Worm (Caenorhabditis elegans) whole organism, mixed stage, embryonic: ENCODE measurements around the gene gss-1.

Experiments used
- lsy-2 ChIP-seq: fragments of 150-350 bp; optimal IDR thresholded peaks from 2 replicates; lab custom pipeline; 2014; ENCODE audit warnings: missing biosample characterization, missing genetic modification characterization
- nhr-12 ChIP-seq: fragments of 150-350 bp; optimal IDR thresholded peaks from 2 replicates; lab custom pipeline; 2014; ENCODE audit warnings: missing biosample characterization, missing genetic modification characterization
- nhr-237 ChIP-seq: fragments of 150-350 bp; optimal IDR thresholded peaks from 2 replicates; lab custom pipeline; 2014; ENCODE audit warnings: missing biosample characterization, missing genetic modification characterization
- sem-2 ChIP-seq: fragments of 200-800 bp; sonication (Bioruptor generic); optimal IDR thresholded peaks from 2 replicates; lab custom pipeline; 2018; ENCODE audit warnings: mild to moderate bottlenecking, missing genetic modification characterization, missing compliant biosample characterization
- snpc-4 ChIP-seq: fragments of 150-350 bp; optimal IDR thresholded peaks from 2 replicates; lab custom pipeline; 2014; ENCODE audit warnings: missing biosample characterization, missing genetic modification characterization
- unc-39 ChIP-seq: fragments of 150-350 bp; optimal IDR thresholded peaks from 2 replicates; lab custom pipeline; 2014; ENCODE audit warnings: missing biosample characterization, missing genetic modification characterization
- unc-62 ChIP-seq: fragments of 150-350 bp; optimal IDR thresholded peaks from 2 replicates; lab custom pipeline; 2014; ENCODE audit warnings: missing biosample characterization, missing genetic modification reagents, missing genetic modification characterization

DNA sequence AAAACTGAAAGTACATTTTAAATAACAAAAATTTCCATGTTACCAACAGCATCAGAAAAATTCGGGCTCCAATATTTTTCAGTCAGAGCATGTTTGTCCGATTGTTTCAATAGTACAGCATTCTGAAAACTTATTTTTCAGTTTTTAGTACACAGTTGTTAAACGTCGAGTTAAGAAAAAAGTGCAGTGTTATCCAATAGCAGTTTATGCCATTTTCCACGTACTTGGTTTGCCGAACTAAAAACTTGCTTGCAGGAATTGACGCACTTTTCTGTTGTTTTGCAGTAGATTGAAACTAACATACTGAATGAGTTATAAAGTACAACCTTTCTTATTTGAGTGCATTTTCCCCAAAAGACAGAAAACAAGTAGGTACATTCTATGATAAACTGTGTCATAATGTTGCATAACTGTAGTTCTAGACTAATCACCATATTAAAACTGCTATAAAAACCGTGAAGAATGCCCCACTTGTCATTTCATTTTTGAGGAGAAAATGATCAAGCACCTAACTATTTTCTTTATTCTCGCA, 17.8 kb downstream of the gss-1 start, which contains the start of the genes Y51B9A.14 and Y51B9A.8:
- TF ChIP-seq nhr-12 (tag; lab: Kevin White, UChicago) (no peak), unc-62 (GFP tag; lab: Kevin White, UChicago) (no peak), lsy-2 (no peak), unc-39 (tag; lab: Kevin White, UChicago) (no peak), sem-2 (no peak), snpc-4 (tag; lab: Kevin White, UChicago) (no peak), nhr-237 (tag; lab: Kevin White, UChicago) (no peak)
